Worm (Caenorhabditis elegans) whole organism, L2 larva: Measurements from ENCODE around the gene fbxb-25.

Source experiments
- F13H6.1 ChIP-seq: sonication (generic microtip); optimal IDR thresholded peaks from 2 replicates; lab custom pipeline; 2016; ENCODE audit warnings: missing genetic modification characterization, missing compliant biosample characterization
- R02D3.7 ChIP-seq: fragments of 150-350 bp; optimal IDR thresholded peaks from 2 replicates; lab custom pipeline; 2014; ENCODE audit warnings: missing biosample characterization, missing genetic modification characterization
- aly-2 ChIP-seq: fragments of 150-350 bp; optimal IDR thresholded peaks from 2 replicates; lab custom pipeline; 2014; ENCODE audit warnings: missing biosample characterization, missing genetic modification characterization
- ama-1 ChIP-seq: fragments of 150-350 bp; optimal IDR thresholded peaks from 2 replicates; lab custom pipeline; 2018; ENCODE audit warnings: inconsistent platforms
- blmp-1 ChIP-seq: sonication (generic microtip); optimal IDR thresholded peaks from 2 replicates; lab custom pipeline; 2017; ENCODE audit warnings: missing genetic modification characterization, mild to moderate bottlenecking, missing compliant biosample characterization, antibody characterized with exemption, moderate library complexity; ENCODE audit not compliant: insufficient read depth
- elt-3 ChIP-seq: sonication (generic microtip); optimal IDR thresholded peaks from 2 replicates; lab custom pipeline; 2017; ENCODE audit warnings: missing biosample characterization, missing genetic modification characterization
- lin-39 ChIP-seq: fragments of 150-350 bp; optimal IDR thresholded peaks from 2 replicates; lab custom pipeline; 2014; ENCODE audit warnings: missing biosample characterization, missing genetic modification reagents, missing genetic modification characterization
- lsy-2 ChIP-seq, 2 experiments: fragments of 150-350 bp in 1 of 2; sonication (generic microtip) in 1 of 2; optimal IDR thresholded peaks; 2 replicates each; lab custom pipeline; 2014 to 2017; ENCODE audit warnings: missing biosample characterization in 2 of 2, missing genetic modification characterization in 2 of 2
- mdl-1 ChIP-seq, 2 experiments: fragments of 150-350 bp in 1 of 2; sonication (generic microtip) in 1 of 2; optimal IDR thresholded peaks; 2 replicates each; lab custom pipeline; 2017; ENCODE audit warnings: missing biosample characterization in 2 of 2, missing genetic modification characterization in 2 of 2
- nhr-10 ChIP-seq: sonication (generic microtip); optimal IDR thresholded peaks from 2 replicates; lab custom pipeline; 2017; ENCODE audit warnings: missing biosample characterization, missing genetic modification characterization
- nhr-11 ChIP-seq: fragments of 150-350 bp; optimal IDR thresholded peaks from 2 replicates; lab custom pipeline; 2014; ENCODE audit warnings: missing biosample characterization, missing genetic modification characterization
- nhr-25 ChIP-seq: fragments of 150-350 bp; sonication (generic microtip); optimal IDR thresholded peaks from 3 replicates; lab custom pipeline; 2014; ENCODE audit warnings: missing biosample characterization, missing genetic modification characterization
- nhr-77 ChIP-seq: fragments of 150-350 bp; optimal IDR thresholded peaks from 2 replicates; lab custom pipeline; 2014; ENCODE audit warnings: missing biosample characterization, missing genetic modification characterization
- skn-1 ChIP-seq: sonication (generic microtip); optimal IDR thresholded peaks from 2 replicates; lab custom pipeline; 2017; ENCODE audit warnings: missing biosample characterization, missing genetic modification characterization

- no peak for TF ChIP-seq nhr-11 (tag; lab: Kevin White, UChicago)
- TF ChIP-seq nhr-10 (tag; lab: Kevin White, UChicago) = no peak
- TF ChIP-seq R02D3.7 (tag; lab: Kevin White, UChicago) = no peak
- TF ChIP-seq skn-1 (tag; lab: Kevin White, UChicago) = no peak
- TF ChIP-seq F13H6.1 (tag; lab: Kevin White, UChicago) = no peak
- TF ChIP-seq lin-39 (tag; lab: Kevin White, UChicago) = no peak
- TF ChIP-seq elt-3 (tag; lab: Kevin White, UChicago) = no peak
- no peak for TF ChIP-seq ama-1
- TF ChIP-seq nhr-25 (tag; lab: Kevin White, UChicago) = no peak
- TF ChIP-seq aly-2 (tag; lab: Kevin White, UChicago) = no peak
- TF ChIP-seq mdl-1 (tag; optimal IDR thresholded peaks at IDR 0.05; lab: Kevin White, UChicago) = no peak
- no peak for TF ChIP-seq nhr-77 (tag; lab: Kevin White, UChicago)
- TF ChIP-seq lsy-2 (tag; optimal IDR thresholded peaks at IDR 0.05; lab: Kevin White, UChicago) = no peak
- no peak for TF ChIP-seq blmp-1 (tag; lab: Kevin White, UChicago)
These were observed 11.2 kb upstream of the fbxb-25 start for ce11 chrII:1672673-1673072.
